Fruit fly (Drosophila melanogaster) whole organism, adult: Measurements from ENCODE around the gene PGRP-SA.

Source experiments
- CG11617 ChIP-seq: fragments of 200-800 bp; sonication (Bioruptor generic); optimal IDR thresholded peaks from 2 replicates; lab custom pipeline; 2017; ENCODE audit warnings: mild to moderate bottlenecking, missing biosample characterization, missing genetic modification reagents, missing genetic modification characterization
- CG12768 ChIP-seq: fragments of 200-800 bp; sonication (Bioruptor generic); optimal IDR thresholded peaks from 2 replicates; lab custom pipeline; 2017; ENCODE audit warnings: missing biosample characterization, missing genetic modification characterization, mild to moderate bottlenecking, moderate library complexity, missing genetic modification reagents
- CG14711 ChIP-seq: fragments of 200-800 bp; sonication (Bioruptor generic); optimal IDR thresholded peaks from 2 replicates; lab custom pipeline; 2018; ENCODE audit warnings: missing biosample characterization, mild to moderate bottlenecking, missing genetic modification characterization, moderate library complexity
- CG1620 ChIP-seq: fragments of 200-800 bp; sonication (Bioruptor generic); optimal IDR thresholded peaks from 2 replicates; lab custom pipeline; 2016; ENCODE audit warnings: missing biosample characterization, missing genetic modification characterization
- CG33017 ChIP-seq: fragments of 200-800 bp; sonication (Bioruptor generic); optimal IDR thresholded peaks from 2 replicates; lab custom pipeline; 2018; ENCODE audit warnings: missing biosample characterization, mild to moderate bottlenecking, missing genetic modification characterization, moderate library complexity
- CG5204 ChIP-seq: fragments of 200-800 bp; sonication (Bioruptor generic); optimal IDR thresholded peaks from 2 replicates; lab custom pipeline; 2016; ENCODE audit warnings: missing biosample characterization, missing genetic modification characterization
- CG7045 ChIP-seq: fragments of 200-800 bp; sonication (Bioruptor generic); optimal IDR thresholded peaks from 2 replicates; lab custom pipeline; 2017; ENCODE audit warnings: missing biosample characterization, mild to moderate bottlenecking, missing genetic modification characterization
- CG7101 ChIP-seq: fragments of 200-800 bp; sonication (Bioruptor generic); optimal IDR thresholded peaks from 2 replicates; lab custom pipeline; 2018; ENCODE audit warnings: missing biosample characterization, mild to moderate bottlenecking, missing genetic modification characterization, moderate library complexity
- Clk ChIP-seq: fragments of 200-800 bp; sonication (Bioruptor generic); optimal IDR thresholded peaks from 2 replicates; lab custom pipeline; 2017; ENCODE audit warnings: missing biosample characterization, missing genetic modification characterization
- Crg-1 ChIP-seq: fragments of 200-800 bp; sonication (Bioruptor generic); optimal IDR thresholded peaks from 2 replicates; lab custom pipeline; 2016; ENCODE audit warnings: missing biosample characterization, missing genetic modification characterization
- Hr96 ChIP-seq: fragments of 200-800 bp; sonication (Bioruptor generic); optimal IDR thresholded peaks from 2 replicates; lab custom pipeline; 2016; ENCODE audit warnings: missing biosample characterization, missing genetic modification characterization
- Mnt ChIP-seq: fragments of 200-800 bp; sonication (Bioruptor generic); optimal IDR thresholded peaks from 2 replicates; lab custom pipeline; 2016; ENCODE audit warnings: missing biosample characterization, mild to moderate bottlenecking, missing genetic modification characterization
- bab1 ChIP-seq: fragments of 200-800 bp; sonication (Bioruptor generic); optimal IDR thresholded peaks from 3 replicates; lab custom pipeline; 2019; ENCODE audit warnings: missing biosample characterization, mild to moderate bottlenecking, missing genetic modification characterization, moderate library complexity
- cic ChIP-seq: fragments of 200-800 bp; sonication (Bioruptor generic); optimal IDR thresholded peaks from 2 replicates; lab custom pipeline; 2017; ENCODE audit warnings: missing biosample characterization, mild to moderate bottlenecking, missing genetic modification characterization, moderate library complexity
- cnc ChIP-seq, 2 experiments: fragments of >200 bp; optimal IDR thresholded peaks; 2 replicates each; lab custom pipeline; 2017
- kay ChIP-seq: fragments of 200-800 bp; sonication (Bioruptor generic); peaks from one replicate; lab custom pipeline; 2016; ENCODE audit warnings: missing biosample characterization, missing genetic modification characterization, borderline replicate concordance
- ovo ChIP-seq: fragments of 200-800 bp; sonication (Bioruptor generic); optimal IDR thresholded peaks from 2 replicates; lab custom pipeline; 2016; ENCODE audit warnings: missing biosample characterization, missing genetic modification characterization
- pad ChIP-seq: fragments of 200-800 bp; sonication (Bioruptor generic); optimal IDR thresholded peaks from 3 replicates; lab custom pipeline; 2017; ENCODE audit warnings: missing biosample characterization, missing genetic modification characterization, mild to moderate bottlenecking, moderate library complexity, missing genetic modification reagents
- tj ChIP-seq: fragments of 200-800 bp; sonication (Bioruptor generic); optimal IDR thresholded peaks from 3 replicates; lab custom pipeline; 2017; ENCODE audit warnings: missing biosample characterization, mild to moderate bottlenecking, missing genetic modification characterization, moderate library complexity
- toe ChIP-seq: fragments of 200-800 bp; sonication (Bioruptor generic); optimal IDR thresholded peaks from 2 replicates; lab custom pipeline; 2016; ENCODE audit warnings: missing biosample characterization, missing genetic modification characterization

The PGRP-SA gene

dm6 chrX:11550078-11550477 is 11.4 kb upstream of the PGRP-SA start:
- TF ChIP-seq ovo (GFP tag; lab: Kevin White, UChicago), result no peak
- no peak for TF ChIP-seq CG5204 (GFP tag; lab: Kevin White, UChicago)
- no peak for TF ChIP-seq tj (GFP tag; lab: Kevin White, UChicago)
- TF ChIP-seq CG12768 (GFP tag; lab: Kevin White, UChicago), result no peak
- TF ChIP-seq bab1 (GFP tag; lab: Kevin White, UChicago), result peak; percentile 87
- TF ChIP-seq pad (GFP tag; lab: Kevin White, UChicago), result no peak
- TF ChIP-seq Hr96, result no peak
- TF ChIP-seq CG33017 (tag; lab: Kevin White, UChicago), result no peak
- TF ChIP-seq CG1620 (GFP tag; lab: Kevin White, UChicago), result no peak
- no peak for TF ChIP-seq Mnt (GFP tag; lab: Kevin White, UChicago)
- no peak for TF ChIP-seq CG14711 (tag; lab: Kevin White, UChicago)
- no peak for TF ChIP-seq toe
- no peak for TF ChIP-seq Crg-1 (GFP tag; lab: Kevin White, UChicago)
- TF ChIP-seq cic, result no peak
- TF ChIP-seq cnc (optimal IDR thresholded peaks at IDR 0.05; lab: Kevin White, UChicago), result no peak
- no peak for TF ChIP-seq kay (GFP tag; lab: Kevin White, UChicago)
- TF ChIP-seq CG11617 (GFP tag; lab: Kevin White, UChicago), result peak; percentile 46
- peak; percentile 73 for TF ChIP-seq CG7101 (tag; lab: Kevin White, UChicago)
- no peak for TF ChIP-seq Clk (GFP tag; lab: Kevin White, UChicago)
- TF ChIP-seq CG7045 (GFP tag; lab: Kevin White, UChicago), result no peak

- no peak for TF ChIP-seq CG1620 (GFP tag; lab: Kevin White, UChicago)
- TF ChIP-seq bab1 (GFP tag; lab: Kevin White, UChicago), result peak; percentile 56
- TF ChIP-seq CG33017 (tag; lab: Kevin White, UChicago), result peak; percentile 11
- TF ChIP-seq kay (GFP tag; lab: Kevin White, UChicago), result no peak
- TF ChIP-seq CG7101 (tag; lab: Kevin White, UChicago), result peak; percentile 51
Measured at dm6 chrX:11555070-11555469, 6.4 kb upstream of the PGRP-SA start.

dm6 chrX:11556774-11557173 is 4.7 kb upstream of the PGRP-SA start:
- TF ChIP-seq cic, result no peak
- TF ChIP-seq ovo (GFP tag; lab: Kevin White, UChicago), result no peak
- no peak for TF ChIP-seq CG33017 (tag; lab: Kevin White, UChicago)
- TF ChIP-seq CG1620 (GFP tag; lab: Kevin White, UChicago), result no peak
- no peak for TF ChIP-seq CG14711 (tag; lab: Kevin White, UChicago)
- no peak for TF ChIP-seq Crg-1 (GFP tag; lab: Kevin White, UChicago)
- no peak for TF ChIP-seq kay (GFP tag; lab: Kevin White, UChicago)
- TF ChIP-seq toe, result no peak
- TF ChIP-seq cnc (optimal IDR thresholded peaks at IDR 0.05; lab: Kevin White, UChicago), result no peak

- TF ChIP-seq pad (GFP tag; lab: Kevin White, UChicago) (no peak), tj (GFP tag; lab: Kevin White, UChicago) (peak; percentile 42), CG14711 (tag; lab: Kevin White, UChicago) (no peak), CG12768 (GFP tag; lab: Kevin White, UChicago) (no peak), CG1620 (GFP tag; lab: Kevin White, UChicago) (no peak), Mnt (GFP tag; lab: Kevin White, UChicago) (peak; percentile 77), ovo (GFP tag; lab: Kevin White, UChicago) (no peak), CG7045 (GFP tag; lab: Kevin White, UChicago) (no peak), Clk (GFP tag; lab: Kevin White, UChicago) (no peak), CG11617 (GFP tag; lab: Kevin White, UChicago) (peak; percentile 18), bab1 (GFP tag; lab: Kevin White, UChicago) (peak; percentile 16), CG33017 (tag; lab: Kevin White, UChicago) (no peak), kay (GFP tag; lab: Kevin White, UChicago) (no peak), CG7101 (tag; lab: Kevin White, UChicago) (no peak), CG5204 (GFP tag; lab: Kevin White, UChicago) (no peak), cic (peak; percentile 37), Crg-1 (GFP tag; lab: Kevin White, UChicago) (no peak), Hr96 (no peak), toe (no peak), cnc (optimal IDR thresholded peaks at IDR 0.05; lab: Kevin White, UChicago) (no peak)
Measured at dm6 chrX:11558389-11558908, 3.0 kb upstream of the PGRP-SA start, which contains the start of gene CG1572. Gene CG1572, minus strand, starts transcription at chrX:11558654.

dm6 chrX:11559728-11560724 is 1.4 kb upstream of the PGRP-SA start:
- TF ChIP-seq CG5204 (GFP tag; lab: Kevin White, UChicago) (no peak), CG7045 (GFP tag; lab: Kevin White, UChicago) (peak; percentile 88), tj (GFP tag; lab: Kevin White, UChicago) (peak; percentile 88), Clk (GFP tag; lab: Kevin White, UChicago) (peak; percentile 79), CG7101 (tag; lab: Kevin White, UChicago) (peak; percentile 96), bab1 (GFP tag; lab: Kevin White, UChicago) (peak; percentile 95), CG14711 (tag; lab: Kevin White, UChicago) (peak; percentile 85), toe (peak; percentile 75), CG1620 (GFP tag; lab: Kevin White, UChicago) (peak; percentile 74), pad (GFP tag; lab: Kevin White, UChicago) (peak; percentile 89), cic (peak; percentile 80), kay (GFP tag; lab: Kevin White, UChicago) (peak; percentile 95), Crg-1 (GFP tag; lab: Kevin White, UChicago) (peak; percentile 87), CG33017 (tag; lab: Kevin White, UChicago) (peak; percentile 91), CG12768 (GFP tag; lab: Kevin White, UChicago) (peak; percentile 91), cnc (optimal IDR thresholded peaks at IDR 0.05; lab: Kevin White, UChicago) (no peak), Mnt (GFP tag; lab: Kevin White, UChicago) (peak; percentile 66), ovo (GFP tag; lab: Kevin White, UChicago) (peak; percentile 82), CG11617 (GFP tag; lab: Kevin White, UChicago) (peak; percentile 99), Hr96 (no peak)
